Worm (Caenorhabditis elegans) whole organism, L4/young adult: ENCODE data around the gene M04C3.1.

ENCODE experiments used
- W03F9.2 ChIP-seq: fragments of 150-350 bp; optimal IDR thresholded peaks from 2 replicates; lab custom pipeline; 2014; ENCODE audit warnings: missing biosample characterization, missing genetic modification characterization
- dao-5 ChIP-seq: sonication (generic microtip); optimal IDR thresholded peaks from 2 replicates; lab custom pipeline; 2016; ENCODE audit warnings: missing genotype, missing genetic modification characterization, moderate library complexity, missing compliant biosample characterization

DNA sequence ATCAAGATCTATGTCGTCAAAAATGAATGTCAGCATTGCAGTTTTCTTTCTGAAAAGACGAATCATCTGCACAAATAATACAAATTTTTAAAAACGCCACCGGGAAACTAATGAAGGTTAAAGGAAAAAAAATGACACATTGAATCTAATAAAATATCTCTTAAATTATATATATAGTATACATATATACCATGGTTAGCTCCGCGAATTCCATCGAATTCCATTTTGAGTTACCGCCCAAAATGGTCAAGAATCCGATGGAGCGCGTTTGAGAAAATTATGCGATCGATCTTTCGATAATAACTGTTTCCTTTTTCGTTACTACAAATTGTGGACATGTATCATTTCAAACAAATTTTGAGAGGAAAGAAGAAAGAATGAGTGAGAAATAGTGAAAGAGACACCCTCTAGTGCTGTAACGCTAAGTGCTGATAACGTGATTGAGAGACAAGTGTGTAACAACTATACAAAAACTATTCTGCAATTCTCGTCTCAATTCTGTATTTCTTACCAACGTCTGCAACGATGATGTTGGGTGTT, 40.1 kb downstream of the M04C3.1 start, which contains the start of the genes C25F9.6 and C25F9.10:
- no peak for TF ChIP-seq W03F9.2
- TF ChIP-seq dao-5: no peak
